Fruit fly (Drosophila melanogaster) whole organism, embryonic: ENCODE results near the gene CG17270.

Experiments
- Blimp-1 ChIP-seq: fragments of 200-800 bp; sonication (Bioruptor generic); optimal IDR thresholded peaks from 3 replicates; lab custom pipeline; 2018; ENCODE audit warnings: missing biosample characterization, missing genetic modification characterization, mild to moderate bottlenecking, moderate library complexity, missing genetic modification reagents
- CG11085 ChIP-seq: fragments of 200-800 bp; sonication (Bioruptor generic); IDR thresholded peaks from 2 replicates; pipeline ENCODE4 v1.3.6; 2022; ENCODE audit warnings: missing biosample characterization, missing genetic modification characterization
- CG12104 ChIP-seq: fragments of 200-800 bp; sonication (Bioruptor generic); optimal IDR thresholded peaks from 3 replicates; lab custom pipeline; 2016; ENCODE audit warnings: missing biosample characterization, missing genetic modification characterization
- CG13296 ChIP-seq: fragments of 200-800 bp; sonication (Bioruptor generic); optimal IDR thresholded peaks from 3 replicates; lab custom pipeline; 2018; ENCODE audit warnings: missing biosample characterization, mild to moderate bottlenecking, missing genetic modification characterization
- CG13894 ChIP-seq: fragments of 200-800 bp; sonication (Bioruptor generic); optimal IDR thresholded peaks from 3 replicates; lab custom pipeline; 2018; ENCODE audit warnings: missing biosample characterization, mild to moderate bottlenecking, missing genetic modification characterization, moderate library complexity
- CG14014 ChIP-seq: fragments of 200-800 bp; sonication (Bioruptor generic); IDR thresholded peaks from 2 replicates; pipeline ENCODE4 v1.3.6; 2022; ENCODE audit warnings: missing biosample characterization, missing genetic modification characterization
- CG2120 ChIP-seq: fragments of 200-800 bp; sonication (Bioruptor generic); optimal IDR thresholded peaks from 3 replicates; lab custom pipeline; 2016; ENCODE audit warnings: missing biosample characterization, missing genetic modification characterization
- CG2875 ChIP-seq: fragments of 200-800 bp; sonication (Bioruptor generic); optimal IDR thresholded peaks from 2 replicates; lab custom pipeline; 2017; ENCODE audit warnings: missing biosample characterization, mild to moderate bottlenecking, missing genetic modification characterization, missing genetic modification reagents
- CG5180 ChIP-seq: fragments of 200-800 bp; sonication (Bioruptor generic); optimal IDR thresholded peaks from 3 replicates; lab custom pipeline; 2017; ENCODE audit warnings: missing biosample characterization, missing genetic modification characterization, mild to moderate bottlenecking, moderate library complexity, missing genetic modification reagents
- CG7987 ChIP-seq: fragments of 200-800 bp; sonication (Bioruptor generic); optimal IDR thresholded peaks from 2 replicates; lab custom pipeline; 2018; ENCODE audit warnings: missing biosample characterization, mild to moderate bottlenecking, missing genetic modification characterization, moderate library complexity
- CG8478 ChIP-seq: fragments of >200 bp; optimal IDR thresholded peaks from 2 replicates; lab custom pipeline; 2018
- CG8944 ChIP-seq: fragments of 200-800 bp; sonication (Bioruptor generic); optimal IDR thresholded peaks from 3 replicates; lab custom pipeline; 2016; ENCODE audit warnings: missing biosample characterization, missing genetic modification characterization
- CG9817 ChIP-seq: fragments of 200-800 bp; sonication (Bioruptor generic); optimal IDR thresholded peaks from 2 replicates; lab custom pipeline; 2018; ENCODE audit warnings: missing biosample characterization, mild to moderate bottlenecking, missing genetic modification characterization, moderate library complexity
- CHES-1-like ChIP-seq: fragments of 200-800 bp; sonication (Bioruptor generic); optimal IDR thresholded peaks from 2 replicates; lab custom pipeline; 2016; ENCODE audit warnings: missing biosample characterization, missing genetic modification characterization
- D19A ChIP-seq: fragments of 200-800 bp; optimal IDR thresholded peaks from 3 replicates; lab custom pipeline; 2019; ENCODE audit warnings: missing biosample characterization, mild to moderate bottlenecking, missing genetic modification characterization, moderate library complexity
- H2.0 ChIP-seq: fragments of 200-800 bp; sonication (Bioruptor generic); IDR thresholded peaks from 2 replicates; pipeline ENCODE4 v1.3.6; 2022; ENCODE audit warnings: missing biosample characterization, missing genetic modification characterization
- HLH4C ChIP-seq: fragments of 200-800 bp; sonication (Bioruptor generic); IDR thresholded peaks from 3 replicates; pipeline ENCODE4 v1.3.6; 2022; ENCODE audit warnings: missing biosample characterization, missing genetic modification characterization; ENCODE audit not compliant: partially characterized antibody
- HmgD ChIP-seq: fragments of 200-800 bp; sonication (Bioruptor generic); optimal IDR thresholded peaks from 3 replicates; lab custom pipeline; 2016; ENCODE audit warnings: missing biosample characterization, missing genetic modification characterization
- Jarid2 ChIP-seq: fragments of 200-800 bp; sonication (Bioruptor generic); optimal IDR thresholded peaks from 3 replicates; lab custom pipeline; 2017; ENCODE audit warnings: mild to moderate bottlenecking, missing biosample characterization, missing genetic modification reagents, missing genetic modification characterization
- MBD-R2 ChIP-seq: fragments of 200-800 bp; sonication (Bioruptor generic); IDR thresholded peaks from 2 replicates; pipeline ENCODE4 v1.3.6; 2022; ENCODE audit warnings: missing biosample characterization, missing genetic modification characterization
- Myb ChIP-seq: fragments of 200-800 bp; sonication (Bioruptor generic); optimal IDR thresholded peaks from 2 replicates; lab custom pipeline; 2016; ENCODE audit warnings: missing biosample characterization, missing genetic modification characterization
- NC2β ChIP-seq: fragments of 200-800 bp; sonication (Bioruptor generic); optimal IDR thresholded peaks from 2 replicates; lab custom pipeline; 2016; ENCODE audit warnings: missing biosample characterization, missing genetic modification characterization
- Oaz ChIP-seq: fragments of 200-800 bp; sonication (Bioruptor generic); IDR thresholded peaks from 2 replicates; pipeline ENCODE4 v1.3.6; 2022; ENCODE audit warnings: missing biosample characterization, missing genetic modification characterization
- Trl ChIP-seq, 3 experiments: fragments of >200 bp in 2 of 3; fragments of 200-800 bp in 1 of 3; sonication (Bioruptor generic) in 1 of 3; optimal IDR thresholded peaks; 2 replicates in 1 of 3; 3 replicates in 2 of 3; lab custom pipeline; 2016 to 2017; ENCODE audit warnings: missing biosample characterization in 1 of 3, missing genetic modification characterization in 1 of 3
- ab ChIP-seq: fragments of 200-800 bp; sonication (Bioruptor generic); optimal IDR thresholded peaks from 2 replicates; lab custom pipeline; 2016; ENCODE audit warnings: missing biosample characterization, missing genetic modification characterization
- aop ChIP-seq: fragments of 200-800 bp; sonication (Bioruptor generic); IDR thresholded peaks from 2 replicates; pipeline ENCODE4 v1.3.6; 2022; ENCODE audit warnings: missing biosample characterization, missing genetic modification characterization
- bbx ChIP-seq: fragments of 200-800 bp; sonication (Bioruptor generic); IDR thresholded peaks from 2 replicates; pipeline ENCODE4 v1.3.6; 2022; ENCODE audit warnings: missing biosample characterization, missing genetic modification characterization; ENCODE audit not compliant: partially characterized antibody
- btn ChIP-seq: fragments of 200-800 bp; sonication (Bioruptor generic); optimal IDR thresholded peaks from 2 replicates; lab custom pipeline; 2016; ENCODE audit warnings: missing biosample characterization, missing genetic modification characterization
- cas ChIP-seq: fragments of 200-800 bp; sonication (Bioruptor generic); IDR thresholded peaks from 2 replicates; pipeline ENCODE4 v1.3.6; 2022; ENCODE audit warnings: missing biosample characterization, missing genetic modification characterization
- crc ChIP-seq: fragments of 200-800 bp; sonication (Bioruptor generic); optimal IDR thresholded peaks from 2 replicates; lab custom pipeline; 2016; ENCODE audit warnings: missing biosample characterization, missing genetic modification characterization
- crp ChIP-seq, 2 experiments: fragments of 200-800 bp; sonication (Bioruptor generic); optimal IDR thresholded peaks; 2 replicates in 1 of 2; 3 replicates in 1 of 2; lab custom pipeline; 2017; ENCODE audit warnings: missing biosample characterization in 2 of 2, missing genetic modification characterization in 2 of 2, mild to moderate bottlenecking in 1 of 2, moderate library complexity in 1 of 2
- da ChIP-seq: fragments of 200-800 bp; sonication (Bioruptor generic); optimal IDR thresholded peaks from 2 replicates; lab custom pipeline; 2016; ENCODE audit warnings: missing biosample characterization, missing genetic modification characterization
- dan ChIP-seq: fragments of 200-800 bp; sonication (Bioruptor generic); IDR thresholded peaks from 2 replicates; pipeline ENCODE4 v1.3.6; 2022; ENCODE audit warnings: missing biosample characterization, missing genetic modification characterization
- dimm ChIP-seq: fragments of 200-800 bp; sonication (Bioruptor generic); IDR thresholded peaks from 2 replicates; pipeline ENCODE4 v1.3.6; 2022; ENCODE audit warnings: missing biosample characterization, missing genetic modification characterization
- dm ChIP-seq: fragments of 200-800 bp; sonication (Bioruptor generic); optimal IDR thresholded peaks from 3 replicates; lab custom pipeline; 2016; ENCODE audit warnings: missing biosample characterization, missing genetic modification characterization
- dmrt99B ChIP-seq: fragments of 200-800 bp; sonication (Bioruptor generic); optimal IDR thresholded peaks from 2 replicates; lab custom pipeline; 2018; ENCODE audit warnings: missing biosample characterization, mild to moderate bottlenecking, missing genetic modification characterization, moderate library complexity
- esg ChIP-seq: fragments of 200-800 bp; sonication (Bioruptor generic); conservative IDR thresholded peaks from 2 replicates; pipeline ENCODE4 v1.3.6; 2022; ENCODE audit warnings: missing biosample characterization, missing genetic modification characterization
- eve ChIP-seq, 2 experiments: fragments of >200 bp; optimal IDR thresholded peaks; 2 replicates each; lab custom pipeline; 2017; ENCODE audit warnings: missing biosample characterization in 2 of 2, missing genetic modification characterization in 2 of 2
- gro ChIP-seq: fragments of 200-800 bp; sonication (Bioruptor generic); optimal IDR thresholded peaks from 2 replicates; lab custom pipeline; 2016; ENCODE audit warnings: missing biosample characterization, missing genetic modification characterization
- jigr1 ChIP-seq: fragments of 200-800 bp; sonication (Bioruptor generic); IDR thresholded peaks from 3 replicates; pipeline ENCODE4 v1.3.6; 2022; ENCODE audit warnings: missing biosample characterization, missing genetic modification characterization
- jumu ChIP-seq: fragments of 200-800 bp; sonication (Bioruptor generic); optimal IDR thresholded peaks from 3 replicates; lab custom pipeline; 2016; ENCODE audit warnings: missing biosample characterization, missing genetic modification characterization
- kni ChIP-seq: fragments of 200-800 bp; sonication (Bioruptor generic); optimal IDR thresholded peaks from 3 replicates; lab custom pipeline; 2017; ENCODE audit warnings: mild to moderate bottlenecking, missing biosample characterization, missing genetic modification reagents, missing genetic modification characterization
- oc ChIP-seq: fragments of 200-800 bp; sonication (Bioruptor generic); optimal IDR thresholded peaks from 2 replicates; lab custom pipeline; 2018; ENCODE audit warnings: missing biosample characterization, mild to moderate bottlenecking, missing genetic modification characterization, moderate library complexity
- odd ChIP-seq: fragments of 200-800 bp; sonication (Bioruptor generic); optimal IDR thresholded peaks from 2 replicates; lab custom pipeline; 2017; ENCODE audit warnings: missing biosample characterization, mild to moderate bottlenecking, missing genetic modification characterization
- sna ChIP-seq: fragments of 200-800 bp; sonication (Bioruptor generic); IDR thresholded peaks from 2 replicates; pipeline ENCODE4 v1.3.6; 2022; ENCODE audit warnings: missing biosample characterization, missing genetic modification characterization; ENCODE audit not compliant: partially characterized antibody
- so ChIP-seq: fragments of 200-800 bp; sonication (Bioruptor generic); IDR thresholded peaks from 3 replicates; pipeline ENCODE4 v1.3.6; 2022; ENCODE audit warnings: missing biosample characterization, missing genetic modification characterization
- ssp ChIP-seq: fragments of 200-800 bp; sonication (Bioruptor generic); IDR thresholded peaks from 2 replicates; pipeline ENCODE4 v1.3.6; 2022; ENCODE audit warnings: missing biosample characterization, missing genetic modification characterization
- tll ChIP-seq, 2 experiments: fragments of 200-800 bp in 1 of 2; fragments of >200 bp in 1 of 2; sonication (Bioruptor generic) in 1 of 2; optimal IDR thresholded peaks; 2 replicates each; lab custom pipeline; 2017 to 2019; ENCODE audit warnings: missing biosample characterization in 2 of 2, missing genetic modification characterization in 2 of 2, mild to moderate bottlenecking in 1 of 2, moderate library complexity in 1 of 2
- z ChIP-seq: fragments of 200-800 bp; sonication (Bioruptor generic); IDR thresholded peaks from 3 replicates; pipeline ENCODE4 v1.3.6; 2022; ENCODE audit warnings: missing biosample characterization, missing genetic modification characterization
- zf30C ChIP-seq: fragments of 200-800 bp; sonication (Bioruptor generic); optimal IDR thresholded peaks from 3 replicates; lab custom pipeline; 2018; ENCODE audit warnings: missing biosample characterization, mild to moderate bottlenecking, missing genetic modification characterization
- zfh2 ChIP-seq: fragments of 200-800 bp; sonication (Bioruptor generic); optimal IDR thresholded peaks from 2 replicates; lab custom pipeline; 2016; ENCODE audit warnings: missing biosample characterization, missing genetic modification characterization

The CG17270 gene

DNA sequence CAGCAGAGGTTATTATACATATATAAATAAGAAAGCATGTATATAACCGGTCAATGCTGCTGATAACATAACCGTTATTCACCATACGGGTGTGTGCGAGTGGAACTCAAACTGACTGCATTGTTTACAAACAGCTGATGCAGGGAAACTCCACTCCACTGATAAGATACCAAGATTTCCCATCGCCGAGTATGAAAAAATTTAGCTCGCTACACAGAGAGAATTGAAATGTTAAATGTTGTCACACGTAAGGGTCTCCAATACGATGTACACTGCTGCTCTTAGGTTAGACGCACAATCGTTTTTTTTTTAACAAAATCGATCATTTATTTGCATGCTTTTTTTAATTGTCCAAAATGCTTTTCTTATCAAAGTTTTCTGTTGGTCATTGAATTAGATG lies 14.9 kb upstream of the CG17270 start (continued):
- TF ChIP-seq CG7987 (GFP tag; lab: Kevin White, UChicago) = no peak
- no peak for TF ChIP-seq tll (GFP tag; optimal IDR thresholded peaks at IDR 0.05; lab: Kevin White, UChicago)
- peak; percentile 83 for TF ChIP-seq z (GFP tag; lab: Robert Waterston, UW)
- no peak for TF ChIP-seq Trl (optimal IDR thresholded peaks at IDR 0.05; lab: Kevin White, UChicago)
- peak; percentile 11 for TF ChIP-seq Trl (GFP tag; optimal IDR thresholded peaks at IDR 0.05; lab: Kevin White, UChicago)
- no peak for TF ChIP-seq HLH4C (GFP tag; lab: Robert Waterston, UW)
- TF ChIP-seq da = no peak
- TF ChIP-seq aop (GFP tag; lab: Robert Waterston, UW) = no peak
- no peak for TF ChIP-seq CG13894 (tag; lab: Kevin White, UChicago)
- TF ChIP-seq ssp (GFP tag; lab: Robert Waterston, UW) = no peak
- no peak for TF ChIP-seq MBD-R2
- TF ChIP-seq NC2β (GFP tag; lab: Kevin White, UChicago) = no peak
- no peak for TF ChIP-seq CG5180 (GFP tag; lab: Kevin White, UChicago)
- TF ChIP-seq odd = no peak
- peak in 1 of 2 experiments; percentile 11 for TF ChIP-seq crp (GFP tag; optimal IDR thresholded peaks at IDR 0.05; lab: Kevin White, UChicago)
- TF ChIP-seq btn (GFP tag; lab: Kevin White, UChicago) = no peak
- no peak for TF ChIP-seq CG8478 (lab: Kevin White, UChicago)
- TF ChIP-seq ab (GFP tag; lab: Kevin White, UChicago) = no peak
- TF ChIP-seq HmgD (GFP tag; lab: Kevin White, UChicago) = no peak
- no peak for TF ChIP-seq eve (GFP tag; optimal IDR thresholded peaks at IDR 0.05; lab: Kevin White, UChicago)
- no peak for TF ChIP-seq so (GFP tag; lab: Robert Waterston, UW)
- TF ChIP-seq gro (GFP tag; lab: Kevin White, UChicago) = no peak
- TF ChIP-seq CG13296 = no peak
- TF ChIP-seq D19A (tag; lab: Kevin White, UChicago) = no peak
- no peak for TF ChIP-seq CG9817 (tag; lab: Kevin White, UChicago)
- TF ChIP-seq jigr1 = no peak
- no peak for TF ChIP-seq sna
- TF ChIP-seq H2.0 (GFP tag; lab: Robert Waterston, UW) = no peak; the same call in 1 of the 2 replicates
- TF ChIP-seq CG14014 = no peak
- TF ChIP-seq CHES-1-like (GFP tag; lab: Kevin White, UChicago) = no peak
- TF ChIP-seq dan (GFP tag; lab: Robert Waterston, UW) = no peak
- no peak for TF ChIP-seq CG12104 (GFP tag; lab: Kevin White, UChicago)
- peak; percentile 62 for TF ChIP-seq zf30C (GFP tag; lab: Kevin White, UChicago)
- no peak for TF ChIP-seq oc
- no peak for TF ChIP-seq esg (GFP tag; lab: Robert Waterston, UW)
- TF ChIP-seq dmrt99B = peak; percentile 49
- no peak for TF ChIP-seq dm
- TF ChIP-seq jumu (GFP tag; lab: Kevin White, UChicago) = no peak
- TF ChIP-seq CG11085 (GFP tag; lab: Robert Waterston, UW) = no peak
- no peak for TF ChIP-seq zfh2 (GFP tag; lab: Kevin White, UChicago)
- no peak for TF ChIP-seq crc (GFP tag; lab: Kevin White, UChicago)
- peak; percentile 32 for TF ChIP-seq Blimp-1 (GFP tag; lab: Kevin White, UChicago)
- TF ChIP-seq Myb (GFP tag; lab: Kevin White, UChicago) = peak; percentile 2
- no peak for TF ChIP-seq kni
- TF ChIP-seq cas (GFP tag; lab: Robert Waterston, UW) = no peak
- 0 out of 2 replicates have a peak, but pooled peaks have one; percentile 36 for TF ChIP-seq dimm
- TF ChIP-seq CG2120 (GFP tag; lab: Kevin White, UChicago) = peak; percentile 21
- TF ChIP-seq Oaz (GFP tag; lab: Robert Waterston, UW) = no peak
- no peak for TF ChIP-seq bbx
- TF ChIP-seq Jarid2 = no peak
- TF ChIP-seq CG8944 (GFP tag; lab: Kevin White, UChicago) = peak; percentile 32
- no peak for TF ChIP-seq CG2875 (GFP tag; lab: Kevin White, UChicago)
